Fruit fly (Drosophila melanogaster): ENCODE data around the gene pira.

Gene pira

dm6 chrX:12723332-12723731, 40.1 kb downstream of the pira start (continued):
- TF ChIP-seq CG7786 (GFP tag; optimal IDR thresholded peaks at IDR 0.05) = no peak
- no peak for TF ChIP-seq Hand (GFP tag; optimal IDR thresholded peaks at IDR 0.05)
- TF ChIP-seq CG10543 (GFP tag; optimal IDR thresholded peaks at IDR 0.05) = peak; percentile 33
- no peak for TF ChIP-seq gsb (GFP tag; IDR thresholded peaks at IDR 0.05)
- no peak for TF ChIP-seq CG16863 (GFP tag; optimal IDR thresholded peaks at IDR 0.05)
- TF ChIP-seq CHES-1-like (GFP tag; optimal IDR thresholded peaks at IDR 0.05) = no peak
- no peak for TF ChIP-seq nau (GFP tag; optimal IDR thresholded peaks at IDR 0.05)
- TF ChIP-seq dimm (GFP tag; IDR thresholded peaks at IDR 0.05) = no peak
- TF ChIP-seq HHEX (GFP tag; optimal IDR thresholded peaks at IDR 0.05) = peak; percentile 10
- TF ChIP-seq tll (GFP tag; optimal IDR thresholded peaks at IDR 0.05) = no peak
- TF ChIP-seq CG13894 (tag; optimal IDR thresholded peaks at IDR 0.05) = peak; percentile 28
- TF ChIP-seq HLH3B (GFP tag; IDR thresholded peaks at IDR 0.05) = no peak
- peak; percentile 31 for TF ChIP-seq scrt (GFP tag; optimal IDR thresholded peaks at IDR 0.05)

DNA sequence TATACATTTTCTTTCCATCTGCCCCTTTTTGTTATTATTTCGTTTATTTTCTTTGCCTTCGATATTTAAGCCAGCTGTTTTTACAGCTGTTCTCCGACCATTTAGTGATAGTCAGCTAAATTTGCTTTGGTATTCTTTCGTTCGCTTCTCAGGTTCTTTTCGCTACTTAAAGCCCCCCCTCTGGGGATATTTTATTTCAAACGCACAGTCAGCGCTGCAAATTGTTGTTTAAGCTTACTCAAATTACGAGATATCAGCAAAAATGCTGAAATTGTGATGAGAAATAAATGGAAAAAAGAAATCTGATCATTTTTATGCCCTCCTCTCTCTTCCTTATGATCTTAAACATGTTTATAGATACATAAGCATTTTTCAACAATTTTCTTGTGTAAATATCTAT, 41.4 kb downstream of the pira start:
- TF ChIP-seq Dip3 (GFP tag; optimal IDR thresholded peaks at IDR 0.05) (no peak), Med (GFP tag) (peak; percentile 16)

DNA sequence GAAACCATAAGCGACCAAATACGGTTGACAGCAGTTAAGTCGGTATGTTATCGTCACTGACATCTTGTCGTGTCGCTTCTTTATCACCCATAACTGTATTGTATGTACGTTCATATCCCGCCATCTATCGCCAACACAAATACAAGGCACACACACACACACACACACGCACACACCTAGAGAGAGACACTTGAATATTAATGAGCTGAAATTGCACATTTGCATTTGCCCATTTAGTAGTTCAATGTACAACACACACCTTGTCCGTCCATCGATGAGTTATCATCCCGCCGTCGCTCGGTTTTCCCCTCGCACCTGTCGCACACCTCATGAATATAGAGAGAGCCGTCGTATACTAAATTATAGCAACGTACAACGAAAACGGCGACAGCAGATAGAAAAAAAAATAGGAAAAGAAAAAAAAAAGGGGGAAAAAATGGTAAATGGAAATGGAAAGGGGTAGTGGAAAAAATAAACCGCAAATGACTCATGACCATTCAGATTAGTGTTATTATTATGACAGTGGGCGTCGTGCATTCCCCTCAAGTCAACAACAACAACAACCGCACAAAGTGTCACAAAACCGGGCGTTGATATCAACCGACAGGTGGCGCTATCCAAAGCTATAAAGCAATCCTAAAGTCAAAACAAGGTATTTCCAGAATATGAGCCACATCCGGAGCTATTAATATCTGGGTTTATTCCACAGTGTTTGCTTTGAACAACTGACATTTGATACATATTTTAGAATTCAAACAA, 42.1 kb downstream of the pira start:
- TF ChIP-seq vvl (GFP tag; IDR thresholded peaks at IDR 0.05) (peak; percentile 67; the same call in 1 of the 2 replicates), trh (GFP tag; optimal IDR thresholded peaks at IDR 0.05) (no peak), CG7963 (GFP tag; IDR thresholded peaks at IDR 0.05; ENCODE audit: partially characterized antibody) (no peak), CG6813 (GFP tag; optimal IDR thresholded peaks at IDR 0.05) (no peak), CG8290 (GFP tag; optimal IDR thresholded peaks at IDR 0.05) (no peak), CG8290 (tag; optimal IDR thresholded peaks at IDR 0.05) (peak in 1 of 2 experiments; percentile 3), sqz (GFP tag; optimal IDR thresholded peaks at IDR 0.05) (peak; percentile 62), CG15269 (tag; optimal IDR thresholded peaks at IDR 0.05) (no peak), Drgx (GFP tag; IDR thresholded peaks at IDR 0.05) (peak; percentile 22; the same call in 1 of the 2 replicates), tx (GFP tag; optimal IDR thresholded peaks at IDR 0.05) (no peak), CG17359 (tag; optimal IDR thresholded peaks at IDR 0.05) (peak; percentile 48), cg (GFP tag; optimal IDR thresholded peaks at IDR 0.05) (peak; percentile 29), CG17612 (GFP tag; IDR thresholded peaks at IDR 0.05) (no peak), CG14710 (tag; optimal IDR thresholded peaks at IDR 0.05) (no peak), Ets65A (GFP tag) (peak; percentile 3), Med (GFP tag) (peak; percentile 52), CG4360 (GFP tag; IDR thresholded peaks at IDR 0.05) (peak; percentile 41; the same call in 1 of the 2 replicates), CTCF (GFP tag; optimal IDR thresholded peaks at IDR 0.05) (peak; percentile 87), Opbp (GFP tag; IDR thresholded peaks at IDR 0.05; ENCODE audit: partially characterized antibody) (no peak), grn (GFP tag; optimal IDR thresholded peaks at IDR 0.05) (peak; percentile 48), crol (GFP tag; IDR thresholded peaks at IDR 0.05) (peak; percentile 55), abd-A (tag; optimal IDR thresholded peaks at IDR 0.05) (peak; percentile 39), CG12155 (GFP tag; optimal IDR thresholded peaks at IDR 0.05) (no peak), kni (GFP tag; optimal IDR thresholded peaks at IDR 0.05) (peak; percentile 11)

Data from whole organism, embryonic.